Worm (Caenorhabditis elegans) whole organism, L2 larva: Measurements from ENCODE around the gene R02D5.1.

Experiments used
- F13H6.1 ChIP-seq: sonication (generic microtip); optimal IDR thresholded peaks from 2 replicates; lab custom pipeline; 2016; ENCODE audit warnings: missing genetic modification characterization, missing compliant biosample characterization
- R02D3.7 ChIP-seq: fragments of 150-350 bp; optimal IDR thresholded peaks from 2 replicates; lab custom pipeline; 2014; ENCODE audit warnings: missing biosample characterization, missing genetic modification characterization
- Y55F3AM.14 ChIP-seq: fragments of 200-800 bp; sonication (Bioruptor generic); optimal IDR thresholded peaks from 2 replicates; lab custom pipeline; 2018; ENCODE audit warnings: mild to moderate bottlenecking, missing genetic modification characterization, missing compliant biosample characterization
- aly-2 ChIP-seq: fragments of 150-350 bp; optimal IDR thresholded peaks from 2 replicates; lab custom pipeline; 2014; ENCODE audit warnings: missing biosample characterization, missing genetic modification characterization
- ama-1 ChIP-seq: fragments of 150-350 bp; optimal IDR thresholded peaks from 2 replicates; lab custom pipeline; 2018; ENCODE audit warnings: inconsistent platforms
- blmp-1 ChIP-seq: sonication (generic microtip); optimal IDR thresholded peaks from 2 replicates; lab custom pipeline; 2017; ENCODE audit warnings: missing genetic modification characterization, mild to moderate bottlenecking, missing compliant biosample characterization, antibody characterized with exemption, moderate library complexity; ENCODE audit not compliant: insufficient read depth
- ceh-16 ChIP-seq: fragments of 150-350 bp; optimal IDR thresholded peaks from 2 replicates; lab custom pipeline; 2014; ENCODE audit warnings: missing biosample characterization, missing genetic modification characterization
- egl-27 ChIP-seq: sonication (generic microtip); optimal IDR thresholded peaks from 3 replicates; lab custom pipeline; 2017; ENCODE audit warnings: missing biosample characterization, missing genetic modification reagents, missing genetic modification characterization
- elt-1 ChIP-seq: fragments of 150-350 bp; optimal IDR thresholded peaks from 2 replicates; lab custom pipeline; 2014; ENCODE audit warnings: missing biosample characterization, missing genetic modification characterization
- fos-1 ChIP-seq: fragments of 150-350 bp; optimal IDR thresholded peaks from 2 replicates; lab custom pipeline; 2014; ENCODE audit warnings: missing biosample characterization, missing genetic modification characterization
- gmeb-1 ChIP-seq: fragments of 150-350 bp; optimal IDR thresholded peaks from 2 replicates; lab custom pipeline; 2014; ENCODE audit warnings: missing biosample characterization, missing genetic modification characterization
- lin-13 ChIP-seq: fragments of 150-350 bp; optimal IDR thresholded peaks from 2 replicates; lab custom pipeline; 2014; ENCODE audit warnings: missing biosample characterization, missing genetic modification reagents, missing genetic modification characterization
- lin-39 ChIP-seq: fragments of 150-350 bp; optimal IDR thresholded peaks from 2 replicates; lab custom pipeline; 2014; ENCODE audit warnings: missing biosample characterization, missing genetic modification reagents, missing genetic modification characterization
- lsy-2 ChIP-seq, 2 experiments: fragments of 150-350 bp in 1 of 2; sonication (generic microtip) in 1 of 2; optimal IDR thresholded peaks; 2 replicates each; lab custom pipeline; 2014 to 2017; ENCODE audit warnings: missing biosample characterization in 2 of 2, missing genetic modification characterization in 2 of 2
- mdl-1 ChIP-seq, 2 experiments: fragments of 150-350 bp in 1 of 2; sonication (generic microtip) in 1 of 2; optimal IDR thresholded peaks; 2 replicates each; lab custom pipeline; 2017; ENCODE audit warnings: missing biosample characterization in 2 of 2, missing genetic modification characterization in 2 of 2
- nhr-10 ChIP-seq: sonication (generic microtip); optimal IDR thresholded peaks from 2 replicates; lab custom pipeline; 2017; ENCODE audit warnings: missing biosample characterization, missing genetic modification characterization
- nhr-11 ChIP-seq: fragments of 150-350 bp; optimal IDR thresholded peaks from 2 replicates; lab custom pipeline; 2014; ENCODE audit warnings: missing biosample characterization, missing genetic modification characterization
- nhr-12 ChIP-seq: fragments of 150-350 bp; optimal IDR thresholded peaks from 2 replicates; lab custom pipeline; 2014; ENCODE audit warnings: missing biosample characterization, missing genetic modification characterization
- nhr-129 ChIP-seq: fragments of 150-350 bp; optimal IDR thresholded peaks from 2 replicates; lab custom pipeline; 2014; ENCODE audit warnings: missing biosample characterization, missing genetic modification characterization
- nhr-21 ChIP-seq: fragments of 150-350 bp; optimal IDR thresholded peaks from 2 replicates; lab custom pipeline; 2014; ENCODE audit warnings: missing biosample characterization, missing genetic modification characterization
- nhr-23 ChIP-seq: fragments of 150-350 bp; optimal IDR thresholded peaks from 2 replicates; lab custom pipeline; 2014; ENCODE audit warnings: missing biosample characterization, missing genetic modification reagents, missing genetic modification characterization
- nhr-237 ChIP-seq: fragments of 150-350 bp; optimal IDR thresholded peaks from 2 replicates; lab custom pipeline; 2014; ENCODE audit warnings: missing biosample characterization, missing genetic modification characterization
- nhr-25 ChIP-seq: fragments of 150-350 bp; sonication (generic microtip); optimal IDR thresholded peaks from 3 replicates; lab custom pipeline; 2014; ENCODE audit warnings: missing biosample characterization, missing genetic modification characterization
- sem-4 ChIP-seq: fragments of 150-350 bp; optimal IDR thresholded peaks from 2 replicates; lab custom pipeline; 2014; ENCODE audit warnings: missing biosample characterization, missing genetic modification reagents, missing genetic modification characterization
- skn-1 ChIP-seq: sonication (generic microtip); optimal IDR thresholded peaks from 2 replicates; lab custom pipeline; 2017; ENCODE audit warnings: missing biosample characterization, missing genetic modification characterization
- sma-3 ChIP-seq: sonication (generic microtip); optimal IDR thresholded peaks from 2 replicates; lab custom pipeline; 2016; ENCODE audit warnings: missing genetic modification reagents, missing genetic modification characterization, missing compliant biosample characterization
- sma-9 ChIP-seq, 2 experiments: fragments of 150-350 bp in 1 of 2; sonication (generic microtip) in 1 of 2; optimal IDR thresholded peaks; 2 replicates each; lab custom pipeline; 2014 to 2016; ENCODE audit warnings: missing genetic modification characterization in 2 of 2, mild to moderate bottlenecking in 1 of 2, missing biosample characterization in 1 of 2, missing compliant biosample characterization in 1 of 2, missing genetic modification reagents in 1 of 2, moderate library complexity in 1 of 2
- unc-39 ChIP-seq: fragments of 150-350 bp; optimal IDR thresholded peaks from 2 replicates; lab custom pipeline; 2014; ENCODE audit warnings: missing biosample characterization, missing genetic modification characterization
- unc-62 ChIP-seq: fragments of 150-350 bp; optimal IDR thresholded peaks from 2 replicates; lab custom pipeline; 2014; ENCODE audit warnings: missing biosample characterization, missing genetic modification reagents, missing genetic modification characterization
- zag-1 ChIP-seq: fragments of 150-350 bp; optimal IDR thresholded peaks from 2 replicates; lab custom pipeline; 2014; ENCODE audit warnings: missing biosample characterization, missing genetic modification characterization
- ztf-1 ChIP-seq: fragments of 200-800 bp; sonication (Bioruptor generic); conservative IDR thresholded peaks from 2 replicates; pipeline ENCODE4 v1.3.6; 2022; ENCODE audit warnings: missing genetic modification characterization, missing compliant biosample characterization
- ztf-4 ChIP-seq: fragments of 150-350 bp; optimal IDR thresholded peaks from 2 replicates; lab custom pipeline; 2014; ENCODE audit warnings: missing biosample characterization, missing genetic modification characterization

R02D5.1 gene

ce11 chrV:14504120-14504519 is 3.9 kb upstream of the R02D5.1 start:
- TF ChIP-seq fos-1 (tag; lab: Kevin White, UChicago) (peak; percentile 32), skn-1 (tag; lab: Kevin White, UChicago) (no peak)

ce11 chrV:14504774-14505173 is 3.3 kb upstream of the R02D5.1 start:
- TF ChIP-seq fos-1 (tag; lab: Kevin White, UChicago), result peak; percentile 68
- no peak for TF ChIP-seq nhr-11 (tag; lab: Kevin White, UChicago)
- no peak for TF ChIP-seq unc-39
- peak; percentile 41 for TF ChIP-seq ceh-16 (tag; lab: Kevin White, UChicago)
- no peak for TF ChIP-seq mdl-1 (tag; optimal IDR thresholded peaks at IDR 0.05; lab: Kevin White, UChicago)
- no peak for TF ChIP-seq nhr-10

- TF ChIP-seq nhr-25 (tag; lab: Kevin White, UChicago) (peak; percentile 48), ztf-1 (no peak), egl-27 (tag; lab: Kevin White, UChicago) (peak; percentile 73), blmp-1 (tag; lab: Kevin White, UChicago) (peak; percentile 33), nhr-21 (tag; lab: Kevin White, UChicago) (peak; percentile 85), ama-1 (no peak), sma-3 (peak; percentile 44), nhr-12 (tag; lab: Kevin White, UChicago) (no peak), sma-9 (GFP tag; optimal IDR thresholded peaks at IDR 0.05; lab: Kevin White, UChicago) (peak; percentile 40), sma-9 (tag; optimal IDR thresholded peaks at IDR 0.05; lab: Kevin White, UChicago) (no peak), fos-1 (tag; lab: Kevin White, UChicago) (peak; percentile 90), sem-4 (tag; lab: Kevin White, UChicago) (peak; percentile 42), R02D3.7 (tag; lab: Kevin White, UChicago) (no peak), mdl-1 (tag; optimal IDR thresholded peaks at IDR 0.05; lab: Kevin White, UChicago) (peak in 1 of 2 experiments; percentile 4), nhr-237 (tag; lab: Kevin White, UChicago) (no peak), elt-1 (peak; percentile 85), lin-13 (GFP tag; lab: Kevin White, UChicago) (no peak), gmeb-1 (tag; lab: Kevin White, UChicago) (peak; percentile 24), ceh-16 (tag; lab: Kevin White, UChicago) (peak; percentile 89), skn-1 (tag; lab: Kevin White, UChicago) (peak; percentile 28)
Measured at ce11 chrV:14505745-14506214, 2.3 kb upstream of the R02D5.1 start.

- TF ChIP-seq lsy-2 (tag; optimal IDR thresholded peaks at IDR 0.05; lab: Kevin White, UChicago), result peak in 1 of 2 experiments; percentile 15
- no peak for TF ChIP-seq nhr-12 (tag; lab: Kevin White, UChicago)
- no peak for TF ChIP-seq zag-1 (tag; lab: Kevin White, UChicago)
- peak; percentile 98 for TF ChIP-seq nhr-23
- TF ChIP-seq sem-4 (tag; lab: Kevin White, UChicago), result peak; percentile 60
- no peak for TF ChIP-seq F13H6.1
- peak; percentile 94 for TF ChIP-seq sma-9 (GFP tag; optimal IDR thresholded peaks at IDR 0.05; lab: Kevin White, UChicago)
- TF ChIP-seq sma-9 (tag; optimal IDR thresholded peaks at IDR 0.05; lab: Kevin White, UChicago), result no peak
- TF ChIP-seq nhr-25 (tag; lab: Kevin White, UChicago), result peak; percentile 84
- peak; percentile 100 for TF ChIP-seq elt-1
- peak; percentile 84 for TF ChIP-seq egl-27 (tag; lab: Kevin White, UChicago)
- TF ChIP-seq blmp-1 (tag; lab: Kevin White, UChicago), result peak; percentile 90
- TF ChIP-seq ceh-16 (tag; lab: Kevin White, UChicago), result peak; percentile 100
Measured at ce11 chrV:14506713-14507675, 1.1 kb upstream of the R02D5.1 start.

- TF ChIP-seq Y55F3AM.14 (no peak), ztf-4 (tag; lab: Kevin White, UChicago) (no peak), unc-62 (GFP tag; lab: Kevin White, UChicago) (no peak), lin-13 (GFP tag; lab: Kevin White, UChicago) (no peak), nhr-129 (tag; lab: Kevin White, UChicago) (no peak), elt-1 (no peak), zag-1 (tag; lab: Kevin White, UChicago) (no peak), nhr-25 (tag; lab: Kevin White, UChicago) (no peak), egl-27 (tag; lab: Kevin White, UChicago) (no peak), aly-2 (tag; lab: Kevin White, UChicago) (no peak), lin-39 (tag; lab: Kevin White, UChicago) (no peak), gmeb-1 (tag; lab: Kevin White, UChicago) (no peak), nhr-10 (no peak)
- TF ChIP-seq, all 48 proteins: peak for 0
Measured at ce11 chrV:14508556-14508955, 507 bp downstream of the R02D5.1 start.
